Worm (Caenorhabditis elegans): Measurements from ENCODE around the gene fbxa-213.

fbxa-213 gene

ce11 chrV:18265514-18265913 lies 3.1 kb downstream of the fbxa-213 start:
- TF ChIP-seq lin-15B (tag; optimal IDR thresholded peaks at IDR 0.05): no peak
- TF ChIP-seq nhr-77 (tag; optimal IDR thresholded peaks at IDR 0.05): no peak
- no peak for TF ChIP-seq skn-1 (tag; optimal IDR thresholded peaks at IDR 0.05)
- TF ChIP-seq mml-1 (tag; optimal IDR thresholded peaks at IDR 0.05): no peak
- TF ChIP-seq tbx-2 (tag; optimal IDR thresholded peaks at IDR 0.05): no peak
- no peak for TF ChIP-seq elt-3 (tag; optimal IDR thresholded peaks at IDR 0.05)
- no peak for TF ChIP-seq egl-5 (tag; optimal IDR thresholded peaks at IDR 0.05)
- no peak for TF ChIP-seq nhr-11 (tag; optimal IDR thresholded peaks at IDR 0.05)
- no peak for TF ChIP-seq nhr-25 (tag; optimal IDR thresholded peaks at IDR 0.05)
- TF ChIP-seq ceh-82 (tag; optimal IDR thresholded peaks at IDR 0.05): no peak
- no peak for TF ChIP-seq eor-1 (tag; optimal IDR thresholded peaks at IDR 0.05)
- TF ChIP-seq pha-4 (tag; optimal IDR thresholded peaks at IDR 0.05): no peak
- no peak for TF ChIP-seq zag-1 (tag; optimal IDR thresholded peaks at IDR 0.05)
- no peak for TF ChIP-seq hmg-11 (tag; optimal IDR thresholded peaks at IDR 0.05)

- TF ChIP-seq lin-39 (tag; optimal IDR thresholded peaks at IDR 0.05) (no peak), mml-1 (tag; optimal IDR thresholded peaks at IDR 0.05) (no peak), nhr-76 (tag; optimal IDR thresholded peaks at IDR 0.05) (no peak), egl-5 (tag; optimal IDR thresholded peaks at IDR 0.05) (no peak), unc-62 (GFP tag; optimal IDR thresholded peaks at IDR 0.05) (no peak)
These were observed 14.2 kb downstream of the fbxa-213 start, which contains the start of gene R10E8.5 for ce11 chrV:18254483-18254882. R10E8.5 (plus strand) TSS chrV:18254783.

ce11 chrV:18253494-18253893 lies 15.2 kb downstream of the fbxa-213 start, which contains the start of gene R10E8.2:
R10E8.2 (plus strand) TSS chrV:18253794.
- no peak for TF ChIP-seq nhr-43 (tag; optimal IDR thresholded peaks at IDR 0.05; ENCODE audit: poor library complexity, severe bottlenecking)
- no peak for TF ChIP-seq ama-1 (optimal IDR thresholded peaks at IDR 0.05)
- TF ChIP-seq skn-1 (tag; optimal IDR thresholded peaks at IDR 0.05): no peak
- TF ChIP-seq zag-1 (tag; optimal IDR thresholded peaks at IDR 0.05): no peak
- no peak for TF ChIP-seq nfya-1 (tag; optimal IDR thresholded peaks at IDR 0.05; ENCODE audit: insufficient read depth)
- no peak for TF ChIP-seq elt-2 (tag; optimal IDR thresholded peaks at IDR 0.05)
- TF ChIP-seq ceh-82 (tag; optimal IDR thresholded peaks at IDR 0.05): no peak
- TF ChIP-seq nhr-67 (tag; optimal IDR thresholded peaks at IDR 0.05): no peak
- TF ChIP-seq daf-12 (tag; optimal IDR thresholded peaks at IDR 0.05): no peak
- no peak for TF ChIP-seq nhr-23 (tag; optimal IDR thresholded peaks at IDR 0.05)
- TF ChIP-seq nhr-11 (tag; optimal IDR thresholded peaks at IDR 0.05): no peak
- no peak for TF ChIP-seq ceh-16 (tag; optimal IDR thresholded peaks at IDR 0.05)
- no peak for TF ChIP-seq hmg-11 (tag; optimal IDR thresholded peaks at IDR 0.05)
- no peak for TF ChIP-seq mml-1 (tag; optimal IDR thresholded peaks at IDR 0.05)
- no peak for TF ChIP-seq nhr-28 (tag; optimal IDR thresholded peaks at IDR 0.05)

ce11 chrV:18252239-18252638 lies 16.4 kb downstream of the fbxa-213 start, which contains the start of gene R10E8.1:
R10E8.1 (minus strand) TSS chrV:18252416.
- TF ChIP-seq nhr-43 (tag; optimal IDR thresholded peaks at IDR 0.05; ENCODE audit: poor library complexity, severe bottlenecking) (no peak), elt-2 (tag; optimal IDR thresholded peaks at IDR 0.05) (peak; percentile 71), pqm-1 (tag; optimal IDR thresholded peaks at IDR 0.05) (peak; percentile 59)

ce11 chrV:18246077-18246476 lies 22.6 kb downstream of the fbxa-213 start:
- no peak for TF ChIP-seq nfya-1 (tag; optimal IDR thresholded peaks at IDR 0.05; ENCODE audit: insufficient read depth)
- peak; percentile 70 for TF ChIP-seq pqm-1 (tag; optimal IDR thresholded peaks at IDR 0.05)
- no peak for TF ChIP-seq lsy-12 (tag; optimal IDR thresholded peaks at IDR 0.05)
- TF ChIP-seq jun-1 (tag; optimal IDR thresholded peaks at IDR 0.05): peak; percentile 18
- TF ChIP-seq elt-2 (tag; optimal IDR thresholded peaks at IDR 0.05): peak; percentile 90

ce11 chrV:18244408-18244807 lies 24.2 kb downstream of the fbxa-213 start:
- peak; percentile 62 for TF ChIP-seq elt-2 (tag; optimal IDR thresholded peaks at IDR 0.05)
- no peak for TF ChIP-seq hmg-11 (tag; optimal IDR thresholded peaks at IDR 0.05)
- TF ChIP-seq pqm-1 (tag; optimal IDR thresholded peaks at IDR 0.05): peak; percentile 31

- no peak for TF ChIP-seq sea-2 (GFP tag; optimal IDR thresholded peaks at IDR 0.05)
These were observed 25.4 kb downstream of the fbxa-213 start for ce11 chrV:18243227-18243626.

All from whole organism, L3 larva.